In the genomic region with DNA sequence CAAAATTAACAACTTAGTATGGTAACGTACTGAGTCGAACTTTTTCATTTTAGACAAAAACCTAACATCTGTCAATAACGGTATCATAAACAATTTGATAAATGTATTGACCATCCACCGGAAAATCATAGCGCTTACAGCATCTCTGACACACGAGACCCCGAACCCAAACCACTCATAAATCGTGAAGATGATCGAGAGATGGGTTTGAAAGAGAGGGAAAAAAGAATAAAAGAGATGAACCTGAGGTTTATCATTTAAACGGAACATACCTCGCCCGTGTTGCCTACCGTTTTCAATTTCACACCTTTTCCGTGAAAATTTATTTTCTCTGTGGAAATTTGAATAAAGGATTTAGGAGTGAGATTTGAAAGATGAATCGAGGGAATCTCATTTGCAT, we compare ENCODE assay signal across 1 worm cellular context.
A peak's percentile ranks its signal among the peaks of the same experiment; 100 is the strongest.
TF ChIP-seq lines count a peak whose summit lies in the region.

No protein-coding gene starts in this region.

TF ChIP-seq in whole organism, L1 larva, 84 proteins besides CTCF, POLR2A, EP300 and RAD21 (continued from another document):
- no peak for TF ChIP-seq Y116A8C.19 (tag; optimal IDR thresholded peaks at IDR 0.05; lab: Kevin White, UChicago; ENCODE audit: borderline replicate concordance)
- TF ChIP-seq vab-15 (tag; optimal IDR thresholded peaks at IDR 0.05; lab: Kevin White, UChicago) = no peak
- TF ChIP-seq egl-13 (tag; optimal IDR thresholded peaks at IDR 0.05; lab: Kevin White, UChicago) = no peak
- no peak for TF ChIP-seq C16A3.4 (tag; optimal IDR thresholded peaks at IDR 0.05; lab: Kevin White, UChicago)
- TF ChIP-seq ceh-82 (tag; optimal IDR thresholded peaks at IDR 0.05; lab: Kevin White, UChicago) = no peak
- TF ChIP-seq nhr-19 (GFP tag; conservative IDR thresholded peaks at IDR 0.05; lab: Robert Waterston, UW) = no peak
- peak in 1 of 2 experiments; percentile 33 for TF ChIP-seq mdl-1 (tag; optimal IDR thresholded peaks at IDR 0.05; lab: Kevin White, UChicago)
- TF ChIP-seq nhr-20 (tag; optimal IDR thresholded peaks at IDR 0.05; lab: Kevin White, UChicago) = peak; percentile 37
- no peak for TF ChIP-seq xbp-1 (tag; optimal IDR thresholded peaks at IDR 0.05; lab: Kevin White, UChicago)
- TF ChIP-seq dpl-1 (GFP tag; optimal IDR thresholded peaks at IDR 0.05; lab: Kevin White, UChicago) = no peak
- peak in 2 of 6 experiments; percentile 12 to 60 for TF ChIP-seq elt-3 (tag; optimal IDR thresholded peaks at IDR 0.05; lab: Kevin White, UChicago)
- no peak for TF ChIP-seq snpc-4 (tag; optimal IDR thresholded peaks at IDR 0.05; lab: Kevin White, UChicago)
- TF ChIP-seq nhr-76 (tag; optimal IDR thresholded peaks at IDR 0.05; lab: Kevin White, UChicago) = no peak
- no peak for TF ChIP-seq dsc-1 (tag; optimal IDR thresholded peaks at IDR 0.05; lab: Kevin White, UChicago)
- TF ChIP-seq unc-98 (GFP tag; IDR thresholded peaks at IDR 0.05; lab: Robert Waterston, UW) = no peak
- no peak for TF ChIP-seq C34B4.2 (tag; optimal IDR thresholded peaks at IDR 0.05; lab: Kevin White, UChicago)
- no peak for TF ChIP-seq hlh-4 (tag; optimal IDR thresholded peaks at IDR 0.05; lab: Kevin White, UChicago)
- TF ChIP-seq grh-1 (GFP tag; IDR thresholded peaks at IDR 0.05; lab: Robert Waterston, UW) = no peak
- TF ChIP-seq ceh-8 (GFP tag; optimal IDR thresholded peaks at IDR 0.05; lab: Kevin White, UChicago) = no peak
- TF ChIP-seq nhr-85 (tag; lab: Kevin White, UChicago) = peak; percentile 74
- no peak for TF ChIP-seq sptf-1 (tag; optimal IDR thresholded peaks at IDR 0.05; lab: Kevin White, UChicago)
- no peak for TF ChIP-seq lin-15B (tag; optimal IDR thresholded peaks at IDR 0.05; lab: Kevin White, UChicago)
- no peak for TF ChIP-seq sup-37 (GFP tag; optimal IDR thresholded peaks at IDR 0.05; lab: Kevin White, UChicago)
- TF ChIP-seq blmp-1 (tag; optimal IDR thresholded peaks at IDR 0.05; lab: Kevin White, UChicago) = peak; percentile 58
- TF ChIP-seq irx-1 (tag; optimal IDR thresholded peaks at IDR 0.05; lab: Kevin White, UChicago) = no peak
